Fruit fly (Drosophila melanogaster): ENCODE data around the gene ATPsynE.
A peak's percentile ranks its signal among the peaks of the same experiment; 100 is the strongest.

The ATPsynE gene

DNA sequence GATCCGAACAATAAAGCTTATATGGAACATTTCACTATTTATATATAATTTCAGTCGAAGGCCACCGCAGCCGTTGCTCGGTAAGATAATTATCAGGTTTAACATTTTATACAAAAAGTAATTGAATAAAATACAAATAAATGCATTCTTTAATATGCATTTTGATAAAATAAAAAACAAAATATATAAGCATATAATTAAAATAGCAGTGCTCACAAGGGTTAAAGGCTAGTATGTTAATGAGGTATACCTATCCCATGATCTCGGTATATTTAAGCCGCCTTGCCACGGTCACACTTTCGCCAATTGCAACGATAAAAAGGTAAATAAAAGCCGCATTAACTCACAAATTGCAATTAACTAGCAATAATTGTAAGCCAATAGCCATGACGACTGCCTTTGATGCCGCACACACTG lies 17.9 kb upstream of the ATPsynE start, which contains the start of gene Polr2I (continued):
- peak; percentile 7 for TF ChIP-seq CG17359 (tag; optimal IDR thresholded peaks at IDR 0.05)
- 0 out of 2 replicates have a peak, but pooled peaks have one; percentile 14 for TF ChIP-seq CG4404 (GFP tag; IDR thresholded peaks at IDR 0.05)
- no peak for TF ChIP-seq Spps (tag; optimal IDR thresholded peaks at IDR 0.05)
- TF ChIP-seq ind (GFP tag; optimal IDR thresholded peaks at IDR 0.05), result peak; percentile 16
- TF ChIP-seq CG12659 (GFP tag; optimal IDR thresholded peaks at IDR 0.05), result peak; percentile 33
- TF ChIP-seq sug (tag; optimal IDR thresholded peaks at IDR 0.05), result peak; percentile 34
- peak; percentile 57 for TF ChIP-seq CG30403 (GFP tag; optimal IDR thresholded peaks at IDR 0.05)
- TF ChIP-seq CG2120 (GFP tag; optimal IDR thresholded peaks at IDR 0.05), result peak; percentile 30
- peak; percentile 75 for TF ChIP-seq CoRest (tag; optimal IDR thresholded peaks at IDR 0.05)
- peak in 1 of 2 experiments; percentile 10 for TF ChIP-seq dpn (GFP tag; optimal IDR thresholded peaks at IDR 0.05)
- peak; percentile 4 for TF ChIP-seq CG12942 (GFP tag; optimal IDR thresholded peaks at IDR 0.05)
- peak; percentile 21 for TF ChIP-seq Dp (GFP tag; optimal IDR thresholded peaks at IDR 0.05)
- peak; percentile 23 for TF ChIP-seq CG10267 (tag; optimal IDR thresholded peaks at IDR 0.05)
- TF ChIP-seq CG17361 (GFP tag; IDR thresholded peaks at IDR 0.05), result peak; percentile 81

DNA sequence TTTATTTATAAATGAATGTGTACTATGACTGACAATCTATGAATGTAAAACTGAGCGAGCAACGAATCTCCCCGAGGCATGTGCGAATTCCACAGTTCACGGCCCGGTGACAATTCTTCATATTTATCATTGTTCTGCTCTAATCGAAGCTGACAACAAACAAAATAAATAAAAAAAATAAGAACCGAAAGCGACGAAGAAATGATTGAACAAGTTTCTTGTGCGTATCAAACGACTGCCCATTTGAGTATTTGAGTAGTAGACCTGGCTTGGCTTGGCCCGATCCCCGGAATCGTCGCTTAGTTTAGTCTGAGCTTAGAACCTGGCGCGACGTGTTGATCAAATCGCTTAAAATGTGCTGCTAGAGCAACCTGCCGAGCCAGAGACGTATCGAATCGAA lies 16.7 kb upstream of the ATPsynE start, which contains the start of gene CG31321:
CG31321 (plus strand) TSS at position 301 of the 400 bp plus-strand sequence.
- TF ChIP-seq sd (tag; optimal IDR thresholded peaks at IDR 0.05) (peak; percentile 47), luna (GFP tag; optimal IDR thresholded peaks at IDR 0.05) (no peak)

dm6 chr3R:14311027-14311426 lies 15.7 kb upstream of the ATPsynE start:
- no peak for TF ChIP-seq MTF-1 (GFP tag; optimal IDR thresholded peaks at IDR 0.05; ENCODE audit: borderline replicate concordance)
- no peak for TF ChIP-seq CG5953 (GFP tag; IDR thresholded peaks at IDR 0.05)
- no peak for TF ChIP-seq Atf-2 (GFP tag; optimal IDR thresholded peaks at IDR 0.05)
- no peak for TF ChIP-seq ato (GFP tag; IDR thresholded peaks at IDR 0.05; ENCODE audit: partially characterized antibody)
- TF ChIP-seq CG33557 (GFP tag; optimal IDR thresholded peaks at IDR 0.05), result no peak
- peak; percentile 53 for TF ChIP-seq Xrp1 (GFP tag; IDR thresholded peaks at IDR 0.05)
- TF ChIP-seq CrebB (tag; optimal IDR thresholded peaks at IDR 0.05), result no peak
- TF ChIP-seq so (GFP tag; IDR thresholded peaks at IDR 0.05), result no peak
- TF ChIP-seq CG10462 (GFP tag; optimal IDR thresholded peaks at IDR 0.05), result no peak
- no peak for TF ChIP-seq mam (GFP tag; optimal IDR thresholded peaks at IDR 0.05)
- 0 out of 3 replicates have a peak, but pooled peaks have one; percentile 23 for TF ChIP-seq ci (GFP tag; IDR thresholded peaks at IDR 0.05)
- no peak for TF ChIP-seq her (GFP tag; optimal IDR thresholded peaks at IDR 0.05)
- TF ChIP-seq Bgb (GFP tag; IDR thresholded peaks at IDR 0.05; ENCODE audit: partially characterized antibody), result no peak
- peak; percentile 18; the same call in 1 of the 2 replicates for TF ChIP-seq klu (GFP tag; IDR thresholded peaks at IDR 0.05)
- TF ChIP-seq CG2678 (tag; optimal IDR thresholded peaks at IDR 0.05), result no peak
- no peak for TF ChIP-seq CG10431 (GFP tag; optimal IDR thresholded peaks at IDR 0.05)
- no peak for TF ChIP-seq az2 (GFP tag; optimal IDR thresholded peaks at IDR 0.05)
- no peak for TF ChIP-seq pho (GFP tag; optimal IDR thresholded peaks at IDR 0.05)
- TF ChIP-seq CG6272 (GFP tag; IDR thresholded peaks at IDR 0.05), result no peak
- TF ChIP-seq Aef1 (GFP tag; IDR thresholded peaks at IDR 0.05), result no peak
- TF ChIP-seq jing (GFP tag; optimal IDR thresholded peaks at IDR 0.05), result no peak
- no peak for TF ChIP-seq GATAe (GFP tag; conservative IDR thresholded peaks at IDR 0.05)
- no peak for TF ChIP-seq Lpt (GFP tag; optimal IDR thresholded peaks at IDR 0.05)
- TF ChIP-seq CG18619 (GFP tag; optimal IDR thresholded peaks at IDR 0.05), result no peak
- no peak for TF ChIP-seq disco-r (GFP tag; optimal IDR thresholded peaks at IDR 0.05)
- no peak for TF ChIP-seq CG6791 (GFP tag; IDR thresholded peaks at IDR 0.05; ENCODE audit: partially characterized antibody)
- TF ChIP-seq dm (GFP tag; optimal IDR thresholded peaks at IDR 0.05), result no peak
- no peak for TF ChIP-seq CG17912 (GFP tag; optimal IDR thresholded peaks at IDR 0.05)
- peak; percentile 30 for TF ChIP-seq grau (tag; optimal IDR thresholded peaks at IDR 0.05)
- TF ChIP-seq CG12942 (GFP tag; optimal IDR thresholded peaks at IDR 0.05), result no peak
- no peak for TF ChIP-seq Rx (GFP tag; IDR thresholded peaks at IDR 0.05)
- TF ChIP-seq esg (GFP tag; conservative IDR thresholded peaks at IDR 0.05), result peak; percentile 49
- no peak for TF ChIP-seq cato (GFP tag; optimal IDR thresholded peaks at IDR 0.05; ENCODE audit: borderline replicate concordance)
- no peak for TF ChIP-seq br (optimal IDR thresholded peaks at IDR 0.05)
